Fruit fly (Drosophila melanogaster): Measurements from ENCODE around the gene Eig71Ek.

DNA sequence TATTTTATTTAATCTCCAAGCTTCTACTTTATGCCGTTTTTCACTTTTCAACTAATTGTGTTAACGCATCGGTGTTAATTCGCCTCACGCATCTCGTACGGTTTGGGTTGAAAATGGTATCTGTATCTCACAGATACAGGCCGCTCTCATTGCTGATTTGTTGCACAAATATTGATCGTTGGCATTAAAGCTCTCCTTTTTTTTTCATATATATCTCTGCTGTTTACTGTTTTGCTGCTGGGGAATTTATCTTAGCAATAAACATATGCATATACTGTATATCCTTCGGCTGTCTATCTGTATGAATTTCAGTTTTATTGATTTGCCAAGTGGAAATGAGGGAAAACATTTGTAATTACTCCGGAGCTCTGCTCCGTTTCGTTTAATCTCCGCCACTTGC is 28.4 kb upstream of the Eig71Ek start:
- TF ChIP-seq CG11617 (GFP tag; optimal IDR thresholded peaks at IDR 0.05) = no peak
- no peak for TF ChIP-seq cnc (optimal IDR thresholded peaks at IDR 0.05)
- no peak for TF ChIP-seq ovo (GFP tag; optimal IDR thresholded peaks at IDR 0.05)
- TF ChIP-seq toe (GFP tag; optimal IDR thresholded peaks at IDR 0.05) = no peak
- no peak for TF ChIP-seq CG7045 (GFP tag; optimal IDR thresholded peaks at IDR 0.05)
- no peak for TF ChIP-seq tj (GFP tag; optimal IDR thresholded peaks at IDR 0.05)
